Worm (Caenorhabditis elegans): Measurements from ENCODE around the gene F14D2.7.

DNA sequence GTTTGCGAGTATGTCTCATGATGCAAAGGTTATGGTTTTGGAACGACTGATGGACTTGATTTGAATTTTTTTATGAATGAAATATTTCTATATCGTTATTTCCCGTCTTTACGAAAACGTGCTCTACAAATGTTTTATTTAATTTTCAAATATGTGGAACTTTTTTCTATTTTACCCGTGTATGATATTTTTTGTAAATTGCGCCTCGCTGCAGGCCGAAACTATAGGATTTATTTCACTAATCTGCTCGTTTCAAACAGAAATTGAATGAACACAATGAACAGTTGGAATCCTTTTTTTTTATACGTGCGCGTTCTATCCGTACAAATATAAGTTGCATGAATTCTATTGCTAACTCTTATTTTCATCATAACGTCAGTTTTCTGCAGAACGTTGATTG lies 40.5 kb downstream of the F14D2.7 start, which contains the start of gene btb-18:
- TF ChIP-seq tra-4 (tag; optimal IDR thresholded peaks at IDR 0.05) (no peak), scrt-1 (GFP tag; IDR thresholded peaks at IDR 0.05) (no peak), ama-1 (optimal IDR thresholded peaks at IDR 0.05) (no peak), tbx-37 (GFP tag; conservative IDR thresholded peaks at IDR 0.05) (no peak)

Data from whole organism, early embryonic.